Fruit fly (Drosophila melanogaster) whole organism, prepupa: ENCODE data around the gene Nedd8.

Experiments used
- CG10631 ChIP-seq: fragments of 200-800 bp; sonication (Bioruptor generic); optimal IDR thresholded peaks from 2 replicates; lab custom pipeline; 2016; ENCODE audit warnings: missing biosample characterization, missing genetic modification characterization
- CG11294 ChIP-seq: fragments of 200-800 bp; sonication (Bioruptor generic); IDR thresholded peaks from 2 replicates; pipeline ENCODE4 v1.3.6; 2022; ENCODE audit warnings: missing biosample characterization, missing genetic modification characterization
- CG11762 ChIP-seq: fragments of 200-800 bp; sonication (Bioruptor generic); optimal IDR thresholded peaks from 3 replicates; lab custom pipeline; 2016; ENCODE audit warnings: missing biosample characterization, missing genetic modification characterization; ENCODE audit not compliant: insufficient read depth
- CG15336 ChIP-seq: fragments of 200-800 bp; sonication (Bioruptor generic); IDR thresholded peaks from 2 replicates; pipeline ENCODE4 v1.3.6; 2022; ENCODE audit warnings: missing biosample characterization, missing genetic modification characterization
- CG1621 ChIP-seq: fragments of 200-800 bp; sonication (Bioruptor generic); optimal IDR thresholded peaks from 3 replicates; lab custom pipeline; 2018; ENCODE audit warnings: missing biosample characterization, mild to moderate bottlenecking, missing genetic modification characterization
- CG16779 ChIP-seq: fragments of 200-800 bp; sonication (Bioruptor generic); optimal IDR thresholded peaks from 3 replicates; lab custom pipeline; 2017; ENCODE audit warnings: missing biosample characterization, mild to moderate bottlenecking, missing genetic modification characterization
- CG3032 ChIP-seq: fragments of 200-800 bp; optimal IDR thresholded peaks from 2 replicates; lab custom pipeline; 2019; ENCODE audit warnings: missing biosample characterization, mild to moderate bottlenecking, missing genetic modification characterization, moderate library complexity
- CG32006 ChIP-seq: fragments of 200-800 bp; sonication (Bioruptor generic); optimal IDR thresholded peaks from 3 replicates; lab custom pipeline; 2017; ENCODE audit warnings: missing biosample characterization, mild to moderate bottlenecking, missing genetic modification characterization
- CG3919 ChIP-seq: fragments of 200-800 bp; sonication (Bioruptor generic); optimal IDR thresholded peaks from 3 replicates; lab custom pipeline; 2016; ENCODE audit warnings: missing biosample characterization, missing genetic modification characterization
- CG4318 ChIP-seq: fragments of 200-800 bp; sonication (Bioruptor generic); optimal IDR thresholded peaks from 3 replicates; lab custom pipeline; 2017; ENCODE audit warnings: missing biosample characterization, mild to moderate bottlenecking, missing genetic modification characterization
- CG6163 ChIP-seq: fragments of 200-800 bp; sonication (Bioruptor generic); IDR thresholded peaks from 3 replicates; pipeline ENCODE4 v1.3.6; 2022; ENCODE audit warnings: missing biosample characterization, missing genetic modification characterization
- CG6276 ChIP-seq: fragments of 200-800 bp; sonication (Bioruptor generic); optimal IDR thresholded peaks from 2 replicates; lab custom pipeline; 2017; ENCODE audit warnings: missing biosample characterization, mild to moderate bottlenecking, missing genetic modification characterization
- CG6792 ChIP-seq: fragments of 200-800 bp; sonication (Bioruptor generic); optimal IDR thresholded peaks from 3 replicates; lab custom pipeline; 2016; ENCODE audit warnings: missing biosample characterization, missing genetic modification characterization
- CG6808 ChIP-seq: fragments of 200-800 bp; sonication (Bioruptor generic); optimal IDR thresholded peaks from 3 replicates; lab custom pipeline; 2017; ENCODE audit warnings: missing biosample characterization, missing genetic modification characterization, mild to moderate bottlenecking, moderate library complexity, missing genetic modification reagents
- CG6854 ChIP-seq: fragments of 200-800 bp; sonication (Bioruptor generic); optimal IDR thresholded peaks from 2 replicates; lab custom pipeline; 2017; ENCODE audit warnings: missing biosample characterization, mild to moderate bottlenecking, missing genetic modification characterization
- CG7368 ChIP-seq: fragments of 200-800 bp; sonication (Bioruptor generic); optimal IDR thresholded peaks from 3 replicates; lab custom pipeline; 2016; ENCODE audit warnings: missing biosample characterization, missing genetic modification characterization
- CG8119 ChIP-seq: fragments of 200-800 bp; sonication (Bioruptor generic); IDR thresholded peaks from 3 replicates; pipeline ENCODE4 v1.3.6; 2022; ENCODE audit warnings: missing biosample characterization, missing genetic modification characterization
- CG8319 ChIP-seq: fragments of 200-800 bp; sonication (Bioruptor generic); optimal IDR thresholded peaks from 3 replicates; lab custom pipeline; 2016; ENCODE audit warnings: missing biosample characterization, missing genetic modification characterization
- CG8632 ChIP-seq: fragments of 200-800 bp; sonication (Bioruptor generic); optimal IDR thresholded peaks from 3 replicates; lab custom pipeline; 2016; ENCODE audit warnings: missing biosample characterization, missing genetic modification characterization
- CG9139 ChIP-seq: fragments of 200-800 bp; sonication (Bioruptor generic); optimal IDR thresholded peaks from 3 replicates; lab custom pipeline; 2017; ENCODE audit warnings: missing biosample characterization, mild to moderate bottlenecking, missing genetic modification characterization
- Eip75B ChIP-seq: fragments of 200-800 bp; sonication (Bioruptor generic); optimal IDR thresholded peaks from 3 replicates; lab custom pipeline; 2016; ENCODE audit warnings: missing biosample characterization, missing genetic modification characterization
- Eip78C ChIP-seq: fragments of 200-800 bp; sonication (Bioruptor generic); peaks from one replicate; lab custom pipeline; 2016; ENCODE audit warnings: missing biosample characterization, missing genetic modification characterization
- Eip93F ChIP-seq: fragments of 200-800 bp; sonication (Bioruptor generic); optimal IDR thresholded peaks from 2 replicates; lab custom pipeline; 2016; ENCODE audit warnings: missing biosample characterization, mild to moderate bottlenecking, missing genetic modification characterization
- Ets21C ChIP-seq: fragments of 200-800 bp; sonication (Bioruptor generic); optimal IDR thresholded peaks from 3 replicates; lab custom pipeline; 2016; ENCODE audit warnings: missing biosample characterization, missing genetic modification characterization
- Gug ChIP-seq: fragments of 200-800 bp; sonication (Bioruptor generic); IDR thresholded peaks from 2 replicates; pipeline ENCODE4 v1.3.6; 2022; ENCODE audit warnings: missing biosample characterization, missing genetic modification characterization
- Hr39 ChIP-seq: fragments of 200-800 bp; sonication (Bioruptor generic); optimal IDR thresholded peaks from 2 replicates; lab custom pipeline; 2016; ENCODE audit warnings: missing biosample characterization, missing genetic modification characterization
- Hr4 ChIP-seq: fragments of 200-800 bp; sonication (Bioruptor generic); optimal IDR thresholded peaks from 3 replicates; lab custom pipeline; 2016; ENCODE audit warnings: missing biosample characterization, missing genetic modification characterization
- Met ChIP-seq: fragments of 200-800 bp; sonication (Bioruptor generic); optimal IDR thresholded peaks from 3 replicates; lab custom pipeline; 2016; ENCODE audit warnings: missing biosample characterization, missing genetic modification characterization
- Sox102F ChIP-seq: fragments of 200-800 bp; sonication (Bioruptor generic); optimal IDR thresholded peaks from 2 replicates; lab custom pipeline; 2016; ENCODE audit warnings: missing biosample characterization, mild to moderate bottlenecking, missing genetic modification characterization
- Sox14 ChIP-seq: fragments of 200-800 bp; sonication (Bioruptor generic); optimal IDR thresholded peaks from 3 replicates; lab custom pipeline; 2016; ENCODE audit warnings: missing biosample characterization, missing genetic modification characterization
- Sox15 ChIP-seq: fragments of 200-800 bp; sonication (Bioruptor generic); optimal IDR thresholded peaks from 3 replicates; lab custom pipeline; 2016; ENCODE audit warnings: missing biosample characterization, missing genetic modification characterization
- acj6 ChIP-seq: fragments of 200-800 bp; sonication (Bioruptor generic); optimal IDR thresholded peaks from 3 replicates; lab custom pipeline; 2016; ENCODE audit warnings: missing biosample characterization, missing genetic modification characterization
- dsx ChIP-seq: fragments of 200-800 bp; optimal IDR thresholded peaks from 3 replicates; lab custom pipeline; 2019; ENCODE audit warnings: missing biosample characterization, mild to moderate bottlenecking, missing genetic modification characterization, moderate library complexity; ENCODE audit not compliant: poor library complexity, severe bottlenecking
- eg ChIP-seq: fragments of 200-800 bp; sonication (Bioruptor generic); IDR thresholded peaks from 3 replicates; pipeline ENCODE4 v1.3.6; 2022; ENCODE audit warnings: missing biosample characterization, missing genetic modification characterization
- esn ChIP-seq: fragments of 200-800 bp; sonication (Bioruptor generic); optimal IDR thresholded peaks from 2 replicates; lab custom pipeline; 2016; ENCODE audit warnings: missing biosample characterization, mild to moderate bottlenecking, missing genetic modification characterization, moderate library complexity
- fd85E ChIP-seq: fragments of 200-800 bp; sonication (Bioruptor generic); optimal IDR thresholded peaks from 3 replicates; lab custom pipeline; 2016; ENCODE audit warnings: missing biosample characterization, missing genetic modification characterization
- fkh ChIP-seq: fragments of 200-800 bp; sonication (Bioruptor generic); optimal IDR thresholded peaks from 3 replicates; lab custom pipeline; 2017; ENCODE audit warnings: missing biosample characterization, mild to moderate bottlenecking, missing genetic modification characterization, moderate library complexity
- lz ChIP-seq: fragments of 200-800 bp; sonication (Bioruptor generic); optimal IDR thresholded peaks from 3 replicates; lab custom pipeline; 2016; ENCODE audit warnings: missing biosample characterization, missing genetic modification characterization
- net ChIP-seq: fragments of 200-800 bp; sonication (Bioruptor generic); optimal IDR thresholded peaks from 3 replicates; lab custom pipeline; 2016; ENCODE audit warnings: missing biosample characterization, missing genetic modification characterization
- pdm3 ChIP-seq: fragments of 200-800 bp; sonication (Bioruptor generic); optimal IDR thresholded peaks from 3 replicates; lab custom pipeline; 2016; ENCODE audit warnings: missing biosample characterization, missing genetic modification characterization
- salr ChIP-seq, 2 experiments: fragments of 200-800 bp; sonication (Bioruptor generic); optimal IDR thresholded peaks; 3 replicates each; lab custom pipeline; 2016 to 2018; ENCODE audit warnings: missing biosample characterization in 2 of 2, missing genetic modification characterization in 2 of 2, mild to moderate bottlenecking in 1 of 2
- svp ChIP-seq: fragments of 200-800 bp; sonication (Bioruptor generic); peaks from one replicate; lab custom pipeline; 2016; ENCODE audit warnings: missing biosample characterization, missing genetic modification characterization
- topi ChIP-seq: fragments of 200-800 bp; sonication (Bioruptor generic); optimal IDR thresholded peaks from 3 replicates; lab custom pipeline; 2016; ENCODE audit warnings: missing biosample characterization, missing genetic modification characterization
- vri ChIP-seq: fragments of 200-800 bp; sonication (Bioruptor generic); optimal IDR thresholded peaks from 3 replicates; lab custom pipeline; 2016; ENCODE audit warnings: missing biosample characterization, mild to moderate bottlenecking, missing genetic modification characterization

Nedd8 gene

DNA sequence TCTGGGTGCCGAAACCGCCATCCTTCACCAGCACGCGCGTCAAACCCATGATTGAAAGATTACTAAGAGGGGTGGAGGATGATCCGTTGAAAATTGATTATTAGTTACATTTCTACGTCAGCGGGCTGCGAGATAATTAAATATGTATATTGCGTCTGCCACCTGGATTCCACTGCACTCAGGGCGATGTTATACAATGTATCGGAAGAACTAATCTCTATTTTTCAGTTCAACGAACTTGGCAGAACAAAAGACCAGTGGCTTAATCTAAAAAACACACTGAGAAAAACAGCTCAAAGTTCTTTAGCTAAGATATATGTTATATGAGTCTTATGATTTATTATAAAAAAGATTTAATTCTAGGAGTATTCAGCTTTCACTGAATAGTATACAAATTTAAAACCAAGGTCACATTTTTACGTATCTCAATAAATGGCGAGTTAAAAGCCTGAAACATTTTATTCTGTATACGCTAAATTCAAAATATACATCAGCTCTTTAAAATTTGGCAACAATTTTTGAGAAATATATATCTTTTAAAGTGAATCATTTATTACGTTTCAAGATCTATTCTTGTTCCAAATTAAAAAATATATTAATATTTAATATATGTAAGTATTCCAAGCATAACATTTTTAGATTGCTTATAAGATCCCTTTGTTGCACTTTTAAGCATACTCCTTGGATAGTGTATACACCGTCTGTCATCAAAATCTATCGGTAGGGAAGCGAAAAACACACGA lies 2.0 kb upstream of the Nedd8 start:
- TF ChIP-seq esn (GFP tag; lab: Kevin White, UChicago) (peak; percentile 35), Eip78C (GFP tag; lab: Kevin White, UChicago) (peak; percentile 14), Sox102F (GFP tag; lab: Kevin White, UChicago) (no peak), eg (GFP tag; lab: Robert Waterston, UW) (no peak), CG7368 (GFP tag; lab: Kevin White, UChicago) (no peak), dsx (GFP tag; lab: Kevin White, UChicago) (peak; percentile 40), CG11294 (no peak), Sox14 (no peak), CG11762 (GFP tag; lab: Kevin White, UChicago) (no peak), CG6808 (GFP tag; lab: Kevin White, UChicago) (no peak), Ets21C (GFP tag; lab: Kevin White, UChicago) (no peak), vri (GFP tag; lab: Kevin White, UChicago) (peak; percentile 80), svp (no peak), pdm3 (GFP tag; lab: Kevin White, UChicago) (no peak), salr (GFP tag; optimal IDR thresholded peaks at IDR 0.05; lab: Kevin White, UChicago) (no peak), CG32006 (GFP tag; lab: Kevin White, UChicago) (peak; percentile 17), CG3919 (GFP tag; lab: Kevin White, UChicago) (no peak), CG4318 (GFP tag; lab: Kevin White, UChicago) (no peak), Met (peak; percentile 17), CG1621 (tag; lab: Kevin White, UChicago) (no peak), acj6 (peak; percentile 11), CG15336 (no peak)

DNA sequence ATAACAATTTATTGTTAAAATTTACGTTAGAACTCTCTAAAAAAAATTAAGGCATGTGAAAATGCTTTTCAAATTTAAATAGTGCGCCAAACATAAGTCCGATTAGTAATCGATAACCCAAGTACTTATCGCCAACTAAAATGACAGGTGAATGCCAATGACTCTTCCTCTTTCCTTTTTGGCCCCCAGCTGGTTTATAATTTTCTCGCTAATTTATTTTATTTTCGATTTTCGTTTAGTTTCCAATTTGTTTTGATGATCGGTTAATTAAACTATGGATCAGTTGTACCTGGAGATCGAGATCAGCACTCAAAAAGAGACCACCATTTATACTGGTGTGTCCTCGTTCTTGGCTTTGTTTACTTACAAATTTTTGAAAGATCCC lies 2.9 kb downstream of the Nedd8 start, which contains the start of gene CG10428:
CG10428 (plus strand) TSS at position 161 of the 385 bp plus-strand sequence.
- TF ChIP-seq fkh (GFP tag; lab: Kevin White, UChicago) (peak; percentile 53), Sox14 (no peak)

DNA sequence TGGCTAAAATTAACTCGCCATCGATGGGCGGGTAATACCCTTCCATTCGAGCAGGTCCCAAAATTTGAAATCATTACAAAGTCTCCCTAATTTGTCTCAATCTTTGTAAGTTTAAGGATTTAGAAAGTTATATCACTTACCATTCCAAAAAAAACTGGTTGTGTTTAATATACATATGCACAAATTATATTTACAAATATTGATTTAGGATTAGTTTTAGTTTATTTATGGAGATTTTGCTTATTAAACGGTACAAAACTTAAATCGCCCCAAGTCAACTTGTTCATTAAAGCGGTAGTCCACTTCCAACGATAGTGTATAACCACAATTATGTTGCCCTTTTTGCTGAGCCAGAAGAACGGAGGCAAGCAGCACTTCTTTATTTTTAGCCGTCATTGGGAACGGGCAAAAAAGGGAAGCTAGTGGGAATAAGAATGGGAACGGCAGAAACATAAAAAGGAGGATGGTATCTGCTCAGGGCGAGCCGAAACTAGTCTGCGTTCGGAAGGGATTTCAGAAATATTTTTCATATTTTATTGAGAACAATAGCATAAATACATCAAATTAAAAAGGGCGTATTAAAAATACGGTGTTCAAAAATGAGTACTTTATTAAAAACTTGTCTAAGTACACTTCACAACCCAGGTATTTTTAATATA lies 3.4 kb downstream of the Nedd8 start:
- TF ChIP-seq CG8119 (peak; percentile 91), Sox15 (peak; percentile 52), CG8319 (GFP tag; lab: Kevin White, UChicago) (peak; percentile 53), dsx (GFP tag; lab: Kevin White, UChicago) (peak; percentile 86), Eip93F (no peak), net (peak; percentile 78), topi (GFP tag; lab: Kevin White, UChicago) (peak; percentile 82), CG3919 (GFP tag; lab: Kevin White, UChicago) (peak; percentile 79), pdm3 (GFP tag; lab: Kevin White, UChicago) (peak; percentile 89), Ets21C (GFP tag; lab: Kevin White, UChicago) (peak; percentile 64), lz (GFP tag; lab: Kevin White, UChicago) (peak; percentile 85), CG6792 (GFP tag; lab: Kevin White, UChicago) (peak; percentile 85), CG16779 (tag; lab: Kevin White, UChicago) (peak; percentile 41), salr (GFP tag; optimal IDR thresholded peaks at IDR 0.05; lab: Kevin White, UChicago) (peak in 1 of 2 experiments; percentile 90), CG3032 (tag; lab: Kevin White, UChicago) (peak; percentile 89), CG9139 (peak; percentile 69), CG6854 (no peak), CG11294 (no peak), CG6808 (GFP tag; lab: Kevin White, UChicago) (peak; percentile 89), fd85E (GFP tag; lab: Kevin White, UChicago) (no peak), Gug (GFP tag; lab: Robert Waterston, UW) (peak; percentile 55), CG8632 (GFP tag; lab: Kevin White, UChicago) (peak; percentile 86), eg (GFP tag; lab: Robert Waterston, UW) (peak; percentile 52; the same call in 2 of the 3 replicates), CG4318 (GFP tag; lab: Kevin White, UChicago) (peak; percentile 59), CG6163 (GFP tag; lab: Robert Waterston, UW) (peak; percentile 73), CG11762 (GFP tag; lab: Kevin White, UChicago) (peak; percentile 54), Hr4 (GFP tag; lab: Kevin White, UChicago) (peak; percentile 81), CG10631 (GFP tag; lab: Kevin White, UChicago) (peak; percentile 91), CG6276 (GFP tag; lab: Kevin White, UChicago) (peak; percentile 65), CG7368 (GFP tag; lab: Kevin White, UChicago) (peak; percentile 64), Hr39 (GFP tag; lab: Kevin White, UChicago) (peak; percentile 73), Eip75B (GFP tag; lab: Kevin White, UChicago) (peak; percentile 82), esn (GFP tag; lab: Kevin White, UChicago) (peak; percentile 92)
